Worm (Caenorhabditis elegans): ENCODE data around the gene ZC262.4.
A peak's percentile ranks its signal among the peaks of the same experiment; 100 is the strongest.

ZC262.4 gene

ce11 chrIII:8305816-8306215 is 28.5 kb downstream of the ZC262.4 start:
- no peak for TF ChIP-seq lin-11 (tag; optimal IDR thresholded peaks at IDR 0.05)
- no peak for TF ChIP-seq egl-27 (tag; optimal IDR thresholded peaks at IDR 0.05)
- TF ChIP-seq sem-4 (tag; optimal IDR thresholded peaks at IDR 0.05), result no peak
- no peak for TF ChIP-seq mdl-1 (tag; optimal IDR thresholded peaks at IDR 0.05)
- TF ChIP-seq nhr-25 (tag; optimal IDR thresholded peaks at IDR 0.05), result no peak
- no peak for TF ChIP-seq peb-1 (tag; optimal IDR thresholded peaks at IDR 0.05)
- no peak for TF ChIP-seq C34F6.9 (tag; optimal IDR thresholded peaks at IDR 0.05)

- TF ChIP-seq gmeb-1 (tag; optimal IDR thresholded peaks at IDR 0.05) (no peak), nhr-12 (tag; optimal IDR thresholded peaks at IDR 0.05) (no peak), lin-11 (tag; optimal IDR thresholded peaks at IDR 0.05) (no peak), egl-27 (tag; optimal IDR thresholded peaks at IDR 0.05) (no peak), ceh-16 (tag; optimal IDR thresholded peaks at IDR 0.05) (no peak), lin-39 (tag; optimal IDR thresholded peaks at IDR 0.05) (no peak), unc-62 (GFP tag; optimal IDR thresholded peaks at IDR 0.05) (no peak), ama-1 (optimal IDR thresholded peaks at IDR 0.05) (no peak), sem-4 (tag; optimal IDR thresholded peaks at IDR 0.05) (no peak), sma-3 (GFP tag; optimal IDR thresholded peaks at IDR 0.05) (no peak), mab-5 (tag; optimal IDR thresholded peaks at IDR 0.05) (no peak)
Observed at ce11 chrIII:8305304-8305703, 29.0 kb downstream of the ZC262.4 start.

- no peak for TF ChIP-seq mbf-1 (tag; optimal IDR thresholded peaks at IDR 0.05)
- TF ChIP-seq nhr-25 (tag; optimal IDR thresholded peaks at IDR 0.05), result no peak
- no peak for TF ChIP-seq C34F6.9 (tag; optimal IDR thresholded peaks at IDR 0.05)
- TF ChIP-seq dmd-4 (tag; optimal IDR thresholded peaks at IDR 0.05), result no peak
- TF ChIP-seq nhr-237 (tag; optimal IDR thresholded peaks at IDR 0.05), result no peak
- no peak for TF ChIP-seq egl-27 (tag; optimal IDR thresholded peaks at IDR 0.05)
- no peak for TF ChIP-seq fos-1 (tag; optimal IDR thresholded peaks at IDR 0.05)
- TF ChIP-seq lin-39 (tag; optimal IDR thresholded peaks at IDR 0.05), result no peak
- TF ChIP-seq unc-39 (tag; optimal IDR thresholded peaks at IDR 0.05), result no peak
- no peak for TF ChIP-seq sma-9 (GFP tag; optimal IDR thresholded peaks at IDR 0.05)
- TF ChIP-seq sma-9 (tag; optimal IDR thresholded peaks at IDR 0.05), result no peak
- TF ChIP-seq blmp-1 (tag; optimal IDR thresholded peaks at IDR 0.05; ENCODE audit: insufficient read depth), result no peak
- TF ChIP-seq skn-1 (tag; optimal IDR thresholded peaks at IDR 0.05), result no peak
- TF ChIP-seq lin-11 (tag; optimal IDR thresholded peaks at IDR 0.05), result no peak
- TF ChIP-seq mdl-1 (tag; optimal IDR thresholded peaks at IDR 0.05), result no peak
Observed at ce11 chrIII:8303440-8303839, 30.9 kb downstream of the ZC262.4 start.

- TF ChIP-seq ztf-11 (tag; optimal IDR thresholded peaks at IDR 0.05) (no peak), alr-1 (tag; optimal IDR thresholded peaks at IDR 0.05) (no peak), unc-55 (GFP tag; optimal IDR thresholded peaks at IDR 0.05) (no peak), nhr-77 (tag; optimal IDR thresholded peaks at IDR 0.05) (no peak), nhr-25 (tag; optimal IDR thresholded peaks at IDR 0.05) (no peak), gmeb-1 (tag; optimal IDR thresholded peaks at IDR 0.05) (no peak), nhr-129 (tag; optimal IDR thresholded peaks at IDR 0.05) (no peak), sma-3 (GFP tag; optimal IDR thresholded peaks at IDR 0.05) (no peak), unc-39 (tag; optimal IDR thresholded peaks at IDR 0.05) (no peak), nhr-237 (tag; optimal IDR thresholded peaks at IDR 0.05) (no peak), ZK546.5 (tag; optimal IDR thresholded peaks at IDR 0.05) (no peak), C34F6.9 (tag; optimal IDR thresholded peaks at IDR 0.05) (no peak), unc-62 (GFP tag; optimal IDR thresholded peaks at IDR 0.05) (no peak), blmp-1 (tag; optimal IDR thresholded peaks at IDR 0.05; ENCODE audit: insufficient read depth) (no peak), ceh-82 (tag; optimal IDR thresholded peaks at IDR 0.05) (no peak), mab-5 (tag; optimal IDR thresholded peaks at IDR 0.05) (no peak), lin-13 (GFP tag; optimal IDR thresholded peaks at IDR 0.05) (no peak), ceh-16 (tag; optimal IDR thresholded peaks at IDR 0.05) (no peak)
Observed at ce11 chrIII:8300860-8301396, 33.4 kb downstream of the ZC262.4 start.

- peak; percentile 59 for TF ChIP-seq fos-1 (tag; optimal IDR thresholded peaks at IDR 0.05)
- no peak for TF ChIP-seq unc-62 (GFP tag; optimal IDR thresholded peaks at IDR 0.05)
- no peak for TF ChIP-seq nhr-21 (tag; optimal IDR thresholded peaks at IDR 0.05)
- no peak for TF ChIP-seq ceh-16 (tag; optimal IDR thresholded peaks at IDR 0.05)
- no peak for TF ChIP-seq nhr-12 (tag; optimal IDR thresholded peaks at IDR 0.05)
- no peak for TF ChIP-seq lin-39 (tag; optimal IDR thresholded peaks at IDR 0.05)
Observed at ce11 chrIII:8299734-8300133, 34.6 kb downstream of the ZC262.4 start.

Data from whole organism, L2 larva.